Worm (Caenorhabditis elegans) whole organism, L4/young adult: ENCODE data around the gene Y49F6C.6.

Experiments used
- W03F9.2 ChIP-seq: fragments of 150-350 bp; optimal IDR thresholded peaks from 2 replicates; lab custom pipeline; 2014; ENCODE audit warnings: missing biosample characterization, missing genetic modification characterization
- dao-5 ChIP-seq: sonication (generic microtip); optimal IDR thresholded peaks from 2 replicates; lab custom pipeline; 2016; ENCODE audit warnings: missing genotype, missing genetic modification characterization, moderate library complexity, missing compliant biosample characterization
- him-1 ChIP-seq: sonication (generic microtip); optimal IDR thresholded peaks from 2 replicates; lab custom pipeline; 2016; ENCODE audit warnings: missing genotype, missing genetic modification reagents, missing genetic modification characterization, missing compliant biosample characterization

Y49F6C.6 gene

DNA sequence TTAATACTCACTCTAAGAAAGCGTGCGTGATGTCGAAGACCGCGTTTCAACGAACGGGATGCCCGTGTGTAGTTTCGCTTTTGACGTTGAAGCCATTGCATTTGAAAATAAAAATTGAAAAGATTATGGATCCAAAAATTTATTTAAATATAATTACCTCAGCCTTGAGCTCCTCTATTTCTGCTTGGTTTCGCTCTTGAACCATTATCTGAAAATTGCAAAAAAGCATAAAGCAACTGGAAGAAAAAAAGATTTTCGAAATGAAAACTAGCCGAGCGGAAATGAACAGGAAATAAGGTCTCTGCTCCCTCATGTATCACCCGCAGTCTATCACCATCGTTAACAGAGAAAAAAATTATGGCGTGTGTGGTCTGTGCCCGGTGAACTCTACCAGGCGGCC lies at the start of gene Y49F6C.6:
Gene Y49F6C.6 (minus strand): TSS at position 101 of the 400 bp plus-strand sequence.
- TF ChIP-seq him-1 (tag; lab: Kevin White, UChicago) (no peak), dao-5 (tag; lab: Kevin White, UChicago) (no peak), W03F9.2 (tag; lab: Kevin White, UChicago) (no peak)

DNA sequence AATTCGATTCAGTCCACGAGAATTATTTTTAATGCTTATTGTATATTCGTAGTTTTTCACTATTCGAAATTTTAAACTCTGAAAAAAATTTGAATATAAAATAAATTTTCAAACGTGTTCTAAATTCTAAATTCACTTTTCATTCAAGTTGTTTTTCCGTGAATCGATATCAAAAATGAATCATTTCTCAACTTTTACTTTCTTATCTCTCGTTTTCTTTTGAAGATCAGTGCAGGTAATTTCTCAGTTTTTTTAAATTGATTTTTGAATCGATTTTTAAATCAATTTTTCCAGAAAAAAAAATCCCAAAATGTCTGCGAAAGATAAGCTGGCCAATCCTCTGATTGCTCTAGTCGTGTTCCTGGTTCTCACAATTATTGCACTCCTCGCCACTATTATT lies 49.5 kb upstream of the Y49F6C.6 start, which contains the start of gene nep-6:
Gene nep-6 (plus strand): TSS at position 301 of the 400 bp plus-strand sequence.
- TF ChIP-seq W03F9.2 (tag; lab: Kevin White, UChicago) (no peak), him-1 (tag; lab: Kevin White, UChicago) (no peak), dao-5 (tag; lab: Kevin White, UChicago) (no peak)

DNA sequence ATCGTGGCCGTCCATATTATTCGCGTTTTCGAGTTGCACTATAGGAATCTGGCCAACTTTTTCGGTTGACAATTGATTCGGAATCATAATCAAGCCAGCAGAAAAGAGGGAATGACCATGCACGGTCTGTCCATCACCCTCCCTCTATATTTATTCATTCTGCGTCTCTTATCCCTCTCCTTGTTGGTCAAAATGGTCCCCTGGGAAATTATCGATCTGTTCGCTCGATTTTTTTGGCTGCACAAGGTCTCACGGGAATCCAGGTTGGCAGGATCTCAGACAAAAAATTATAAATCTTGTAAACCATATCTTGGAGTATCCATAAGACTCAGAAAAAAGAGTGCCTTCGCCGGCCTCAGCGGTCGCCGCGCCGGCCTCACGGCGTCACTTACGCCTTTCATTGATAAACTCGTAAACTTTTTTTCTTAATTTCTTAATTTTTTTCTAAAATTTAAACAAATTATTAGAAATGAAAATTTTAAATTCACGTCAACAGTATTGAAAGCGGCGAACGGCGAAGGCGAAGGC lies 47.4 kb upstream of the Y49F6C.6 start, which contains the start of the genes F18A12.7 and F18A12.2:
Gene F18A12.7 (minus strand): TSS at position 101 of the 528 bp plus-strand sequence.
Gene F18A12.2 (plus strand): TSS at position 478 of the 528 bp plus-strand sequence.
- TF ChIP-seq him-1 (tag; lab: Kevin White, UChicago) (no peak), W03F9.2 (tag; lab: Kevin White, UChicago) (no peak), dao-5 (tag; lab: Kevin White, UChicago) (no peak)

DNA sequence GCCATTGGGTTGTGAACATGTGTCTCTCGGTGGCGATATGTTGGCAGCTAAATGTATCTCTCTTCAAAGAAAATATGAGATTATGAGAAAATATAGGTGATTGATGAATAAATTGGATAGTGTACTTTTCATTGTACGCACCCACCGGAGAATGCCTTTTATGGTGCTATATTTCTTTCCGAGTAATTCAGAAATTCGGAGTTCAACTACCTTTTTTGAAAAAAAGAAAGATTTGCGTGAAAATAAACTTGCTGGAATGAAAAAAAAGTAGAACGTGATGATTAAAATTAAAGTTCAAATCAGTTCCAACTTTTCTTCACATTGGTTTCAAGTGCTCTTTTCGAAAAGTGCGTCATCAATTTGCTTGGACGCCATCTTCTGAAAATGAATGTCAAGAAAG lies 36.5 kb upstream of the Y49F6C.6 start, which contains the start of gene nep-8:
Gene nep-8 (plus strand): TSS at position 301 of the 400 bp plus-strand sequence.
- TF ChIP-seq W03F9.2 (tag; lab: Kevin White, UChicago) (no peak), him-1 (tag; lab: Kevin White, UChicago) (no peak), dao-5 (tag; lab: Kevin White, UChicago) (no peak)

DNA sequence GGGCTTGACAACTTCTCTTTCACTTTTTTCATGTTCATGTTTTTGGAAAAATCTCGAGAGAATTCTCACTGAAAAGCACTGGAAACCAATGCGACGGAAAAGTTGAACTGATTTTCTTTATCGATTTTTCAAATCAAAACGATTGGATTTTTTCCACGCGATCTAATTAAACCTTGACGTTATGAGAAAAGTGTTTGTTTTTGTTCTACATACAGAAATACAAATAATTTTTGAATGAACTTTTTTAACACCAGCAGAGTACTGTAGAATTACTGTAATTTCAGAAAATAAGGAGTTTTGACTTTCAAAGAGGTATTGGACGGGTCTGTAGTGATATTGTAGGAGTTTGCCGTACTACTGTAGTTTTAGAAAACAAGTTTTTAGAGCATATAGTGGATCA lies 35.9 kb upstream of the Y49F6C.6 start, which contains the start of gene nep-10:
Gene nep-10 (minus strand): TSS at position 101 of the 400 bp plus-strand sequence.
- TF ChIP-seq dao-5 (tag; lab: Kevin White, UChicago), result no peak
- no peak for TF ChIP-seq W03F9.2 (tag; lab: Kevin White, UChicago)
- TF ChIP-seq him-1 (tag; lab: Kevin White, UChicago), result no peak

DNA sequence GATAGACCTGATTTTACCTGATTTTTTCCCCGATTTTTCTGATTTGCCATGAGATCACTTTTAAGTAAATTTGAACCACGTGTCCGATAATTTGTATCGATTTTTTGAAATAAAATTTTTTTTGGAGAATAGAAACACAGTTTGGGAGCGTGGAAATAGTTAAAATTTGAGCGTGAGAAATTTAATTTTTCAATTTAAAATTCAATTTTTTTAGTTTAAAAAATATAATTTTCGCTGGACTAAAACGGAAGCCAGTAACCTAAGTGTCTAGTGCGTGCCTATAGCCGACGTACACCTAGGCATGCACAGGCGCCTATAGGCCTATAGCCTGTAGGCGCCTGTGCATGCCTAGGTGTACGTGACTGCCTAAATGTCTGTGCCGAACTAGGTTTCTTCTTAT lies 32.2 kb upstream of the Y49F6C.6 start, which contains the start of gene nep-9:
Gene nep-9 (minus strand): TSS at position 101 of the 400 bp plus-strand sequence.
- no peak for TF ChIP-seq him-1 (tag; lab: Kevin White, UChicago)
- TF ChIP-seq dao-5 (tag; lab: Kevin White, UChicago), result no peak
- no peak for TF ChIP-seq W03F9.2 (tag; lab: Kevin White, UChicago)

DNA sequence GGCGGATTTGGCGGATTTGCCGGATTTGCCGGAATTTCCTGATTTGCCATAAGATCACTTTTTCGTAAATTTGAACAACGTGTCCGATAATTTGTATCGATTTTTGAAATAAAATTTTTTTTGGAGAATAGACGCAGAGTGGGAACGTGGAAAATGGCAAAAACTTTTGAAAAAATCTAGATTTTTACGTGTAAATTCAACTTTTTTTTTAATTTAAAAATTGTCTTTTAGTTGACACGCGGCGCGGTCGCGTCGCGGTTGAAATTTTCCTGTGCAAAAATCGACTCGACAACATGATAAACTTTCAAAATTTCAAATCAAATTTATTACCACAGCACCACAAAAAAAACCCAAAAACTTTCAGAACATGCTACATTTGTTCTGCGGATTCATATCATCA lies 28.5 kb upstream of the Y49F6C.6 start, which contains the start of gene nep-20:
Gene nep-20 (minus strand): TSS at position 101 of the 400 bp plus-strand sequence.
- TF ChIP-seq dao-5 (tag; lab: Kevin White, UChicago), result no peak
- no peak for TF ChIP-seq him-1 (tag; lab: Kevin White, UChicago)
- no peak for TF ChIP-seq W03F9.2 (tag; lab: Kevin White, UChicago)

DNA sequence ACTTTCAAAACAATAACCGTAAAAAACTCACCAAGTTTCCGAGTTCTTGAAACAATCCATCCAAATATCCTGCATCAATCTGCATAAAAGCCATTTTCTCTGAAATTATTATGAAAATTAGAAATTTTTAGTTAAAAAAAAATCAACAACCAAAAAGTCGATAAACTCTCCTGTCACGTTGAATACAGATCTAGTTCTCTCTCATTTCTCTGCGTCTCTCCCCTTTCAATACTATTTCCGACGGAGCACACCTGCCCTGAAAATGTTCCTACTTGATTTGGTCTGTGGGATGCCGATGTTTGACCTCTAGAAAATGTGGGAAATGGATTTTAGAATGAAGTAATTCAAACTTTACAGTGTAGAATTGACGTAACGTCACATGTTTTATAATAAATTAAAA lies 20.5 kb upstream of the Y49F6C.6 start, which contains the start of gene T06D4.6:
Gene T06D4.6 (minus strand): TSS at position 101 of the 400 bp plus-strand sequence.
- TF ChIP-seq dao-5 (tag; lab: Kevin White, UChicago), result no peak
- no peak for TF ChIP-seq him-1 (tag; lab: Kevin White, UChicago)
- no peak for TF ChIP-seq W03F9.2 (tag; lab: Kevin White, UChicago)

DNA sequence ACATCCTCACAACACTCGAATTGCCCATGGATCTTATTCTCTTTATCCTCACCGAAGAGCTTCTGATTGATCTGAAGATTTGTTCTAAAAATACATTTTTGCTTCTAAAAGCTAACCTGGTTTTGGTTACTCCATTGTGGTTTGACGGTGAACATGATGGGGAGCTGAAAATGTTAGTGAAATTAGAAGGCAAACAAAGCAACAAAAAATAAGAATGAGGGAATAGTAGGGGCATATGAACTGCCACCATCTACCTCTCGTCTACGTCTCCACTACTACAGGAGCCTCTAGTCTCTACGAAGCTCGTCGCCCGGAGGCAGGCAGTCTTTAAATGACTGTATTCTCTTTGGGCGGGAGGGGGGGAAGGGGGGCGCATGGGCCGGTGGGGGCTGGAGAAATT lies 18.7 kb upstream of the Y49F6C.6 start, which contains the start of gene T06D4.2:
Gene T06D4.2 (minus strand): TSS at position 170 of the 400 bp plus-strand sequence.
- no peak for TF ChIP-seq W03F9.2 (tag; lab: Kevin White, UChicago)
- no peak for TF ChIP-seq him-1 (tag; lab: Kevin White, UChicago)
- TF ChIP-seq dao-5 (tag; lab: Kevin White, UChicago), result no peak

DNA sequence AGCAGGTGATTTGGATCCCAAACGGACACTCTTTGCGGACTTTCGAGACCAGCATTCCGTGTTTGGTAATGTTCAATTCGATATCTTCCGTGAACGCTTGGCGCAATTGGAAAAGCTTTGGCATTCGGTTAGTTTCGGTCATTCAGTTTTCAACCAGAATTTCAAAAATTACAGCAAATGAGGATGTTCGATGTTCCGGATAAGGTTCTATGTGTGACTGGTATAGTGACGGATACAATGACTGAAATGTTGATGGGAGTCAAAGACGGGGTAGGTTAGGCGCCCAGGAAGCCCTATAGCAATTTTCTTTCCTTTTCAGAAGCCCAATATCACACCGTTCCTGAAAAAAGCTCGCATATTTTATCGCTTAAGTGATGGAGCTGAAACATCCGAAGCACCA lies 16.1 kb upstream of the Y49F6C.6 start:
- no peak for TF ChIP-seq him-1 (tag; lab: Kevin White, UChicago)
- no peak for TF ChIP-seq W03F9.2 (tag; lab: Kevin White, UChicago)
- no peak for TF ChIP-seq dao-5 (tag; lab: Kevin White, UChicago)

DNA sequence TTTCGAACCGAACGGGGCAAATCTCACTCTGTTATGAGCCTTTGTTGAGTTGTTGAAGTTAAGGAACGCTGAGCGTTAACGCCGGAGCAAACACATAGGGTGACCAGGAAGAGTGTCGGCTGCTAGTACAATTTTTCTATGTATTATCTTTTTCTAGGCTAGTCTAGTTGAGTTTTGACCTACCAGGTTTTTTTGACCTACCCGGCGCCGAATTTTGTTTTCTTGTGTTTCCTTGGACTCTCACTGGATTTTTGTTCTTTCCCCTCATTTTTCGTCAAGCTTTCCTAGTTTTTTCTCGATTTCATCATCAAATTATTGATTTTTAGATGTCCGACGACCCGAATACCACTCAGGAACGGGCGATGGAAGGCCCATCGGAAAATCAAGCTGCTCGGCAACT lies 14.5 kb upstream of the Y49F6C.6 start, which contains the start of gene T06D4.1:
Gene T06D4.1 (plus strand): TSS at position 321 of the 400 bp plus-strand sequence.
- no peak for TF ChIP-seq dao-5 (tag; lab: Kevin White, UChicago)
- TF ChIP-seq him-1 (tag; lab: Kevin White, UChicago), result no peak
- TF ChIP-seq W03F9.2 (tag; lab: Kevin White, UChicago), result no peak

DNA sequence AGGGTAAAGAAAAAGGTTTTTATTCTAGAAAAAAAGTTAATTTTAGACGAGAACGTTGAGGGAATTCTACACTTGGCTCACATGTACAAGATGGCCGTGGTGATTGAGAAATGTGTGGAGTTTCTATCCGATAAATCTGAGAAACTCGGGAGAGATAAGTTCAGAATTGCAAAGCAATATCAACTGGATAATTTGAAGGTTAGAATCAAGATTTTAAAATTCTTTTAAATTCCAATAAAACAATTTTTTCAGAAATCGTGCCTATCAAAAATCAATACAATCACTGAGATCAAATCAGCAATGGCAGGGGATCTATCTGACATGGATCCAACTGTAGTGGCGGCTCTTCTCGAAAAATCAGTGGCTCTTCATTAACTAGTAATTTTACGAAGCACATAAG lies 11.3 kb upstream of the Y49F6C.6 start, which contains the start of gene Y49F6C.2:
Gene Y49F6C.2 (plus strand): TSS at position 301 of the 400 bp plus-strand sequence.
- TF ChIP-seq W03F9.2 (tag; lab: Kevin White, UChicago), result no peak
- no peak for TF ChIP-seq him-1 (tag; lab: Kevin White, UChicago)
- no peak for TF ChIP-seq dao-5 (tag; lab: Kevin White, UChicago)

DNA sequence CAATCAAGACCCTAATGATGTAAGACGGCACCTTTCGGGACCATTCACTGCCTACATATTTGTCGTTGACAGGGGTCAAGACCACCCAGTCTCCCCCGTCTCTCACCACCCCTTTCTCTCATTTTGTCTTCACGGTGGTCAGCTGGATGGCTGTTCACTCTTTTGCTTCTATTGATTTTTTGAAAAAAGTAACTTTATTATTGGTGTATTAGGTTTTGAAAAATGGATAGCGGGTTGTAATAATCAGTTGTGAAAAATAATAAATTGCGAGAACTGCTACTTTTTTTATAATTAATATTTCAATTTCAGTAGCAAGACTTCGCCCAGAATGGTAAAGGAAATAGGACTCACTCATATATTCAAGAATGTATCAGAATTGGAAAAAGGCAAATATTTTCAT lies 9.8 kb upstream of the Y49F6C.6 start, which contains the start of gene bath-9:
Gene bath-9 (plus strand): TSS at position 301 of the 400 bp plus-strand sequence.
- no peak for TF ChIP-seq dao-5 (tag; lab: Kevin White, UChicago)
